Worm (Caenorhabditis elegans) whole organism, young adult: Measurements from ENCODE around the gene F54F7.9.

Experiments
- cebp-1 ChIP-seq, 2 experiments: fragments of 200-800 bp in 1 of 2; sonication (Bioruptor generic) in 1 of 2; sonication (generic microtip) in 1 of 2; IDR thresholded peaks in 1 of 2; optimal IDR thresholded peaks in 1 of 2; 2 replicates each; pipeline versions ENCODE4 v1.3.6 to Lab custom; 2017 to 2022; ENCODE audit warnings: missing compliant biosample characterization in 2 of 2, missing genetic modification characterization in 2 of 2, mild to moderate bottlenecking in 1 of 2, missing genetic modification reagents in 1 of 2, moderate library complexity in 1 of 2
- madf-3 ChIP-seq: fragments of 200-800 bp; sonication (Bioruptor generic); IDR thresholded peaks from 2 replicates; pipeline ENCODE4 v1.3.6; 2022; ENCODE audit warnings: missing genetic modification reagents, missing genetic modification characterization, missing compliant biosample characterization
- mel-28 ChIP-seq: sonication (generic microtip); optimal IDR thresholded peaks from 2 replicates; lab custom pipeline; 2016; ENCODE audit warnings: borderline replicate concordance, mild to moderate bottlenecking, missing genetic modification characterization, missing compliant biosample characterization
- snpc-4 ChIP-seq, 5 experiments: fragments of 150-350 bp in 1 of 5; sonication (generic microtip) in 4 of 5; optimal IDR thresholded peaks; 2 replicates each; lab custom pipeline; 2014 to 2018; ENCODE audit warnings: missing genetic modification characterization in 5 of 5, missing biosample characterization in 3 of 5, antibody characterized with exemption in 2 of 5, mild to moderate bottlenecking in 2 of 5, missing compliant biosample characterization in 2 of 5, missing genotype in 2 of 5, moderate library complexity in 2 of 5, missing genetic modification reagents in 1 of 5

- no peak for TF ChIP-seq snpc-4 (GFP tag; optimal IDR thresholded peaks at IDR 0.05; lab: Kevin White, UChicago)
- TF ChIP-seq snpc-4 (tag; optimal IDR thresholded peaks at IDR 0.05; lab: Kevin White, UChicago): no peak
- no peak for TF ChIP-seq cebp-1 (GFP tag; IDR thresholded peaks at IDR 0.05; lab: Robert Waterston, UW)
- TF ChIP-seq cebp-1 (tag; optimal IDR thresholded peaks at IDR 0.05; lab: Kevin White, UChicago): no peak
- no peak for TF ChIP-seq madf-3 (GFP tag; lab: Robert Waterston, UW)
- TF ChIP-seq mel-28: no peak
Measured at ce11 chrX:11826892-11827291, 21.6 kb downstream of the F54F7.9 start.
